Worm (Caenorhabditis elegans) whole organism, mixed stage, embryonic: ENCODE data around the gene klc-2.

ENCODE experiments used
- elt-3 ChIP-seq: fragments of 150-350 bp; optimal IDR thresholded peaks from 2 replicates; lab custom pipeline; 2014; ENCODE audit warnings: missing biosample characterization, missing genetic modification characterization
- flh-1 ChIP-seq: fragments of 200-800 bp; sonication (Bioruptor generic); optimal IDR thresholded peaks from 2 replicates; lab custom pipeline; 2018; ENCODE audit warnings: mild to moderate bottlenecking, missing genetic modification characterization, moderate library complexity, missing compliant biosample characterization
- nhr-12 ChIP-seq: fragments of 150-350 bp; optimal IDR thresholded peaks from 2 replicates; lab custom pipeline; 2014; ENCODE audit warnings: missing biosample characterization, missing genetic modification characterization
- nhr-237 ChIP-seq: fragments of 150-350 bp; optimal IDR thresholded peaks from 2 replicates; lab custom pipeline; 2014; ENCODE audit warnings: missing biosample characterization, missing genetic modification characterization
- snpc-4 ChIP-seq: fragments of 150-350 bp; optimal IDR thresholded peaks from 2 replicates; lab custom pipeline; 2014; ENCODE audit warnings: missing biosample characterization, missing genetic modification characterization
- unc-39 ChIP-seq: fragments of 150-350 bp; optimal IDR thresholded peaks from 2 replicates; lab custom pipeline; 2014; ENCODE audit warnings: missing biosample characterization, missing genetic modification characterization
- unc-62 ChIP-seq: fragments of 150-350 bp; optimal IDR thresholded peaks from 2 replicates; lab custom pipeline; 2014; ENCODE audit warnings: missing biosample characterization, missing genetic modification reagents, missing genetic modification characterization
- ztf-11 ChIP-seq: fragments of 150-350 bp; optimal IDR thresholded peaks from 2 replicates; lab custom pipeline; 2014; ENCODE audit warnings: missing biosample characterization, missing genetic modification characterization

DNA sequence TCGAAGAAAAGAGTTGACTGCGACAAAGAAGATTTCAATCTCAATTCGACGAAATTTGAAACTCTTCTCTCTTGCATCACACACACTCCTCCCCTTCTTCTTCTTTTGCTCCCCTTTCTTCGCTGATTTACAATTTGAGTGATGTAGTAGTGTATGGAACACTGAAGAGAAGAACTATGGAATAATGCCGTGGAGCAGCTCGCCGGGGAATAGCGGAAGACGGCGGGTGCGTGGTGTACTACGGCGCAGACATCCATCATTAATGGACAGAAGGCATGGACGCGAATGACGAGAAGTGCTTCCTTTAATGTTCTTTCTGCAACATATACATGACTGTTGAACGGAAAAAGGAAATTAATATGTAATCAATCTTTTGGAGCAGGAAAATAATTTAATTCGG, 1.6 kb upstream of the klc-2 start:
- no peak for TF ChIP-seq unc-39 (tag; lab: Kevin White, UChicago)
- no peak for TF ChIP-seq flh-1 (GFP tag; lab: Kevin White, UChicago)
- TF ChIP-seq snpc-4 (tag; lab: Kevin White, UChicago): no peak
- TF ChIP-seq ztf-11: no peak
- TF ChIP-seq nhr-237 (tag; lab: Kevin White, UChicago): no peak
- no peak for TF ChIP-seq unc-62 (GFP tag; lab: Kevin White, UChicago)
- no peak for TF ChIP-seq nhr-12 (tag; lab: Kevin White, UChicago)
- TF ChIP-seq elt-3: no peak
